Worm (Caenorhabditis elegans): ENCODE data around the gene cdc-25.4.

DNA sequence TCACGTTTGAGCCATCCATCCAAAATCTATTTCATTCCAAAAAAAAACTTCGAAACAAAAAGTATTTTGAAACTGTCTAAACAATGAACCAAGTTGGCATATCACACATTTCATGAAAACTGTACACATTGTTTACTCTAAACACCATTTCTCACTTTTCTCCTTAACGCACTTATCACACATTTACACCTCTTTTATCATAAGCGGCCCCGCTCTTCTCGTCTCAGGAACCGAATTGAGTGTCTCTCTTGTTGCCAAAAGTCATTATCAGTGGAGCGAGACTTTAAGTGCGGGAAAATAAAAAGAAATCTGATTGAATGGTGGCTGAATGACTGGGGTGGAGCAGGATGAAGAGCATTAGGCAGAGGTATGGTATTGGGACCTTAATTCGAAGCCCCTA lies 42.6 kb upstream of the cdc-25.4 start:
- TF ChIP-seq ztf-4 (tag; optimal IDR thresholded peaks at IDR 0.05) (no peak), mdl-1 (tag; optimal IDR thresholded peaks at IDR 0.05) (no peak), lsy-2 (tag; optimal IDR thresholded peaks at IDR 0.05) (no peak), snpc-4 (tag; optimal IDR thresholded peaks at IDR 0.05) (no peak), nhr-237 (tag; optimal IDR thresholded peaks at IDR 0.05) (no peak), fos-1 (tag; optimal IDR thresholded peaks at IDR 0.05) (peak; percentile 39)

All from whole organism, L2 larva.